Fruit fly (Drosophila melanogaster): Measurements from ENCODE around the gene CG7290.

CG7290 gene

DNA sequence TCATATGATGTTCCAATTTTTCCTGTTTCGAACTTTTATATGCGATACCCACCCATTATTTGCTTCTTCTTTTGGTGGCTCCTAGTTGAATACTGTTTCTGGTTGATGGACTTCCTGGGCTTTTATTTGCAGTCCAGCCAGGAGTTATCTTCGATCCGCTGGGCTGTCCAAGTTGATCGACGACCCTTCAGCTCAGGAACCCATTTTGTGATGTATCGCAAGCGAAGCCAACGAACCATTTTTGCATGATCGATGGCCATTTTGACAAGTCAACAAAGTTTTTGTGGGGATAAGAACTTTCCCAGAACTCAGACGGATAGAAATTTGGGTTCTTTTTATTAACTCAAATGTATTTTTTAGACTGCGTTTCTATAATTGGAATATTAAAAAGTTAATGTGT is at the start of gene CG7290:
Gene CG7290, minus strand, starts transcription at position 101 of the 400 bp plus-strand sequence.
- TF ChIP-seq woc (GFP tag; optimal IDR thresholded peaks at IDR 0.05) (no peak), Hr78 (GFP tag; optimal IDR thresholded peaks at IDR 0.05) (no peak), rgr (GFP tag; optimal IDR thresholded peaks at IDR 0.05) (no peak), CrebA (GFP tag; optimal IDR thresholded peaks at IDR 0.05; ENCODE audit: borderline replicate concordance) (no peak), CG32264 (GFP tag; optimal IDR thresholded peaks at IDR 0.05) (no peak), CG9705 (GFP tag; optimal IDR thresholded peaks at IDR 0.05) (no peak), usp (GFP tag; optimal IDR thresholded peaks at IDR 0.05) (no peak), dl (GFP tag; optimal IDR thresholded peaks at IDR 0.05; ENCODE audit: insufficient read depth in 1 of 2, partially characterized antibody in 2 of 2) (no peak)

DNA sequence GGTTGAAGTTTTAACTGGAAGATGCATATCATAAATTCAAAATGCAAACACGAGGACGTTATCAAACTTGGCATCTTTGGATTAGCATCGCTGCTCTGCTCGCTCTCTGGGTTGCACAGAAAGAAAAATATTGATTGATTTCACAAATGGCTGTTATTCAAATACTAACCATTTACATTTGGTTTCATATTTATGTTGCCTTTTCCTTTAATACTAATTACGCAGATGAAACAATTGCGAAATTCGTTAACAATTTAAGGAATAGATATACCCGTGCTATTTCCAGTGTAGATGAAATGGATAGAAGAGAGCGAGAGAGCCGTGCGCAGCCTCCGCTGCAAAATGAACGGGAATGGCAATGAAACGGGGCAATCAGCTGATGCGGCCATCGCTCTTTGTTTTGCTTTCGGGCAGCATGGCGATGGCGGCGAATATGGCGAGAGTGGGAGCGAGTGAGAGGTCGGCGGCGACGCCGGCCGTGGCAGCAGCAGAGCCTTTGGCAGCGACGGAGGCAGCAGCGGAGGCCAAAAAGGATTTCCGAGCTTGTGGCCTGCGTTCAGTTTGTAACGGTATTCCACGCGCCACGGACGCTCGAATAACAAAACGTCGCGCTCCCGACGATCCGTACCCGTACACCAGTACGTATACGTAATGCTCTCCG is 41.8 kb upstream of the CG7290 start, which contains the start of gene rdgC:
Gene rdgC, plus strand, starts transcription at position 568 of the 661 bp plus-strand sequence.
- TF ChIP-seq tai (GFP tag; optimal IDR thresholded peaks at IDR 0.05) (peak; percentile 81), Dfd (GFP tag; optimal IDR thresholded peaks at IDR 0.05) (no peak), Sp1 (GFP tag; optimal IDR thresholded peaks at IDR 0.05) (peak; percentile 83), GATAd (GFP tag; optimal IDR thresholded peaks at IDR 0.05) (peak; percentile 42), Abd-B (GFP tag; optimal IDR thresholded peaks at IDR 0.05) (no peak), Vsx2 (GFP tag; optimal IDR thresholded peaks at IDR 0.05; ENCODE audit: partially characterized antibody) (no peak), rgr (GFP tag; optimal IDR thresholded peaks at IDR 0.05) (peak; percentile 90), Myc (optimal IDR thresholded peaks at IDR 0.05) (no peak), Hnf4 (GFP tag; optimal IDR thresholded peaks at IDR 0.05) (peak; percentile 88), br (GFP tag; optimal IDR thresholded peaks at IDR 0.05) (peak; percentile 86), psq (GFP tag; optimal IDR thresholded peaks at IDR 0.05) (peak; percentile 74), Mio (GFP tag; optimal IDR thresholded peaks at IDR 0.05) (peak; percentile 27), fru (GFP tag; optimal IDR thresholded peaks at IDR 0.05) (peak; percentile 91), HLH106 (tag; optimal IDR thresholded peaks at IDR 0.05) (peak; percentile 93), usp (GFP tag; optimal IDR thresholded peaks at IDR 0.05) (no peak), CrebA (GFP tag; optimal IDR thresholded peaks at IDR 0.05; ENCODE audit: borderline replicate concordance) (peak; percentile 48), Hr83 (GFP tag; optimal IDR thresholded peaks at IDR 0.05; ENCODE audit: poor library complexity, severe bottlenecking) (peak; percentile 6), Dif (GFP tag; optimal IDR thresholded peaks at IDR 0.05; ENCODE audit: partially characterized antibody) (no peak), ey (GFP tag; optimal IDR thresholded peaks at IDR 0.05) (peak; percentile 91), sage (GFP tag; optimal IDR thresholded peaks at IDR 0.05) (peak; percentile 82), OdsH (GFP tag; optimal IDR thresholded peaks at IDR 0.05) (peak; percentile 85), brk (GFP tag; optimal IDR thresholded peaks at IDR 0.05) (peak; percentile 67), Jra (GFP tag; optimal IDR thresholded peaks at IDR 0.05) (peak; percentile 32), Rel (GFP tag; optimal IDR thresholded peaks at IDR 0.05) (no peak), Rel (tag; optimal IDR thresholded peaks at IDR 0.05) (peak; percentile 54), sv (GFP tag; optimal IDR thresholded peaks at IDR 0.05) (peak; percentile 82), CG9705 (GFP tag; optimal IDR thresholded peaks at IDR 0.05) (peak; percentile 67), CG32264 (GFP tag; optimal IDR thresholded peaks at IDR 0.05) (peak; percentile 83), Hr78 (GFP tag; optimal IDR thresholded peaks at IDR 0.05) (no peak), h (GFP tag; optimal IDR thresholded peaks at IDR 0.05) (peak; percentile 94), dl (GFP tag; optimal IDR thresholded peaks at IDR 0.05; ENCODE audit: insufficient read depth in 1 of 2, partially characterized antibody in 2 of 2) (no peak), dsf (GFP tag; optimal IDR thresholded peaks at IDR 0.05; ENCODE audit: borderline replicate concordance) (no peak), lola (GFP tag; optimal IDR thresholded peaks at IDR 0.05) (no peak), woc (GFP tag; optimal IDR thresholded peaks at IDR 0.05) (peak; percentile 68), jim (GFP tag; optimal IDR thresholded peaks at IDR 0.05) (no peak), N (GFP tag; optimal IDR thresholded peaks at IDR 0.05) (no peak), pan (optimal IDR thresholded peaks at IDR 0.05) (no peak), foxo (GFP tag; optimal IDR thresholded peaks at IDR 0.05) (peak; percentile 30 to 93), dmrt93B (GFP tag; optimal IDR thresholded peaks at IDR 0.05) (peak; percentile 85)
